Worm (Caenorhabditis elegans): Measurements from ENCODE around the gene C44B9.2.
A peak's percentile ranks its signal among the peaks of the same experiment; 100 is the strongest.

DNA sequence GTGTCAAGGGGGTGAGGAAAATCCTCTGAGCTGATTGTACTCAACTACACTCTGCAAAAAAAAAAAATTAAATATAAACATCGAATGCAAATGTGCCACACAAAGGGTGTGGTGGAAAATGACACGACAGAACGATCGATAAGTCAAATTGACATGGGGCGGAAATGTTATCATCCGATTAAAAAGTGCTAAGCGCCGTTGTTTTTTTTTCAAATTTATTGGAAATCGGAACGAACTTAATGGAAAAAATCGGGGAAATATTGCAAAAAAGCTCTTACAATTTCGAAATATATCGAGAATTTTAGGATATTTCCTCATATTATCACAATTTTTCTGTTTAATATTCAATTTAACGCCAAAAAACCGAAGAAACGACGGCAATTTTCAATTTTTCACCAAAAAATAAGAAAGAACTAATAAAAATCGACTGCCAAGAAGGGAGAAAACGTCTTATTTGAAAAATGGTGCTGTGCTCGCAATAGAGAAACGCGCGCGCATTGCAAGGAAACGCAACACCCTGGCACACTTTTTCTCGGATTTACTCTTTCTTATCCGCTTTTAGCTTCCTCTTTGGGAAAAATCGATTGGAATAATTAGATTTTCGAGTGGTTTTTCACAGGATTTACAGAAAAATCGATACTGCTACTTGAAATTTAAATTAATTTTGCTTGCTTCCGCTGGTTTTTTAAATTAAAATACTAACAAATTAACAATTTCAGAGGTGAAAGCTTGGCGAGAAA lies 6.4 kb upstream of the C44B9.2 start, which contains the start of the genes cey-4 and vps-50:
- peak; percentile 9 for TF ChIP-seq lsy-2 (tag; optimal IDR thresholded peaks at IDR 0.05)
- no peak for TF ChIP-seq mab-5 (tag; optimal IDR thresholded peaks at IDR 0.05)
- TF ChIP-seq ham-2 (GFP tag; optimal IDR thresholded peaks at IDR 0.05), result no peak
- no peak for TF ChIP-seq unc-39 (tag; optimal IDR thresholded peaks at IDR 0.05)
- no peak for TF ChIP-seq nhr-237 (tag; optimal IDR thresholded peaks at IDR 0.05)
- no peak for TF ChIP-seq ceh-43 (GFP tag; optimal IDR thresholded peaks at IDR 0.05)
- no peak for TF ChIP-seq snpc-4 (tag; optimal IDR thresholded peaks at IDR 0.05)
- no peak for TF ChIP-seq pha-4 (tag; optimal IDR thresholded peaks at IDR 0.05)
- no peak for TF ChIP-seq lin-32 (GFP tag; optimal IDR thresholded peaks at IDR 0.05)
